Fruit fly (Drosophila melanogaster) whole organism, pupa: Measurements from ENCODE around the gene Vha100-2.

Source experiments
- CG10348 ChIP-seq: fragments of 200-800 bp; sonication (Bioruptor generic); IDR thresholded peaks from 2 replicates; pipeline ENCODE4 v1.3.6; 2022; ENCODE audit warnings: missing biosample characterization, missing genetic modification characterization
- CG12605 ChIP-seq: fragments of 200-800 bp; sonication (Bioruptor generic); IDR thresholded peaks from 2 replicates; pipeline ENCODE4 v1.3.6; 2022; ENCODE audit warnings: missing biosample characterization, missing genetic modification characterization
- CG13204 ChIP-seq: fragments of 200-800 bp; sonication (Bioruptor generic); optimal IDR thresholded peaks from 2 replicates; lab custom pipeline; 2018; ENCODE audit warnings: missing biosample characterization, mild to moderate bottlenecking, missing genetic modification characterization, moderate library complexity
- CG14655 ChIP-seq: fragments of 200-800 bp; sonication (Bioruptor generic); optimal IDR thresholded peaks from 3 replicates; lab custom pipeline; 2017; ENCODE audit warnings: mild to moderate bottlenecking, missing biosample characterization, missing genetic modification reagents, missing genetic modification characterization
- CG15710 ChIP-seq: fragments of 200-800 bp; sonication (Bioruptor generic); optimal IDR thresholded peaks from 2 replicates; lab custom pipeline; 2018; ENCODE audit warnings: missing biosample characterization, mild to moderate bottlenecking, missing genetic modification characterization, moderate library complexity
- CG17806 ChIP-seq: fragments of 200-800 bp; sonication (Bioruptor generic); optimal IDR thresholded peaks from 2 replicates; lab custom pipeline; 2018; ENCODE audit warnings: missing biosample characterization, mild to moderate bottlenecking, missing genetic modification characterization, moderate library complexity
- CG32121 ChIP-seq: fragments of 200-800 bp; sonication (Bioruptor generic); IDR thresholded peaks from 2 replicates; pipeline ENCODE4 v1.3.6; 2022; ENCODE audit warnings: missing biosample characterization, missing genetic modification characterization
- CG34367 ChIP-seq: fragments of 200-800 bp; sonication (Bioruptor generic); optimal IDR thresholded peaks from 2 replicates; lab custom pipeline; 2018; ENCODE audit warnings: missing biosample characterization, mild to moderate bottlenecking, missing genetic modification characterization
- CG4496 ChIP-seq: fragments of 200-800 bp; sonication (Bioruptor generic); IDR thresholded peaks from 3 replicates; pipeline ENCODE4 v1.3.6; 2022; ENCODE audit warnings: missing biosample characterization, missing genetic modification characterization
- CG8159 ChIP-seq: fragments of 200-800 bp; sonication (Bioruptor generic); optimal IDR thresholded peaks from 3 replicates; lab custom pipeline; 2018; ENCODE audit warnings: missing biosample characterization, mild to moderate bottlenecking, missing genetic modification characterization, moderate library complexity
- CG8301 ChIP-seq: fragments of 200-800 bp; sonication (Bioruptor generic); optimal IDR thresholded peaks from 2 replicates; lab custom pipeline; 2018; ENCODE audit warnings: missing biosample characterization, mild to moderate bottlenecking, missing genetic modification characterization
- CG9948 ChIP-seq: fragments of 200-800 bp; sonication (Bioruptor generic); optimal IDR thresholded peaks from 2 replicates; lab custom pipeline; 2018; ENCODE audit warnings: missing biosample characterization, mild to moderate bottlenecking, missing genetic modification characterization, moderate library complexity
- D1 ChIP-seq: fragments of 200-800 bp; sonication (Bioruptor generic); optimal IDR thresholded peaks from 2 replicates; lab custom pipeline; 2018; ENCODE audit warnings: missing biosample characterization, mild to moderate bottlenecking, missing genetic modification characterization, moderate library complexity
- EcR ChIP-seq: fragments of 200-800 bp; sonication (Bioruptor generic); optimal IDR thresholded peaks from 3 replicates; lab custom pipeline; 2019; ENCODE audit warnings: missing biosample characterization, missing genetic modification characterization, mild to moderate bottlenecking, moderate library complexity, missing genetic modification reagents
- Ets98B ChIP-seq: fragments of 200-800 bp; sonication (Bioruptor generic); IDR thresholded peaks from 2 replicates; pipeline ENCODE4 v1.3.6; 2022; ENCODE audit warnings: missing biosample characterization, missing genetic modification characterization
- Pif1A ChIP-seq: fragments of 200-800 bp; sonication (Bioruptor generic); optimal IDR thresholded peaks from 3 replicates; lab custom pipeline; 2016; ENCODE audit warnings: missing biosample characterization, missing genetic modification characterization
- Pif1B ChIP-seq: fragments of 200-800 bp; sonication (Bioruptor generic); optimal IDR thresholded peaks from 3 replicates; lab custom pipeline; 2016; ENCODE audit warnings: missing biosample characterization, missing genetic modification characterization
- Snoo ChIP-seq: fragments of 200-800 bp; sonication (Bioruptor generic); optimal IDR thresholded peaks from 3 replicates; lab custom pipeline; 2017; ENCODE audit warnings: missing biosample characterization, mild to moderate bottlenecking, missing genetic modification characterization, inconsistent platforms
- fd96Ca ChIP-seq: fragments of 200-800 bp; sonication (Bioruptor generic); IDR thresholded peaks from 3 replicates; pipeline ENCODE4 v1.3.6; 2022; ENCODE audit warnings: missing biosample characterization, missing genetic modification characterization
- gl ChIP-seq: fragments of 200-800 bp; sonication (Bioruptor generic); optimal IDR thresholded peaks from 2 replicates; lab custom pipeline; 2018; ENCODE audit warnings: missing biosample characterization, mild to moderate bottlenecking, missing genetic modification characterization
- rn ChIP-seq: fragments of 200-800 bp; sonication (Bioruptor generic); IDR thresholded peaks from 2 replicates; pipeline ENCODE4 v1.3.6; 2022; ENCODE audit warnings: missing biosample characterization, missing genetic modification characterization

The Vha100-2 gene

dm6 chr3R:18432905-18433304 lies 33.9 kb upstream of the Vha100-2 start:
- no peak for TF ChIP-seq CG4496 (GFP tag; lab: Robert Waterston, UW)
- TF ChIP-seq Pif1A (GFP tag; lab: Kevin White, UChicago), result no peak
- no peak for TF ChIP-seq CG15710 (tag; lab: Kevin White, UChicago)
- TF ChIP-seq CG17806 (tag; lab: Kevin White, UChicago), result no peak
- TF ChIP-seq D1 (tag; lab: Kevin White, UChicago), result no peak
- no peak for TF ChIP-seq CG9948 (tag; lab: Kevin White, UChicago)
- no peak for TF ChIP-seq EcR (GFP tag; lab: Kevin White, UChicago)
- no peak for TF ChIP-seq CG12605 (GFP tag; lab: Robert Waterston, UW)
- TF ChIP-seq Snoo, result no peak
- TF ChIP-seq CG32121 (GFP tag; lab: Robert Waterston, UW), result no peak
- TF ChIP-seq CG34367 (tag; lab: Kevin White, UChicago), result no peak

- TF ChIP-seq CG34367 (tag; lab: Kevin White, UChicago) (no peak), CG13204 (no peak), CG15710 (tag; lab: Kevin White, UChicago) (no peak), Ets98B (no peak), fd96Ca (no peak), Pif1B (GFP tag; lab: Kevin White, UChicago) (no peak), CG14655 (no peak), CG12605 (GFP tag; lab: Robert Waterston, UW) (no peak), gl (tag; lab: Kevin White, UChicago) (no peak), CG8159 (no peak), D1 (tag; lab: Kevin White, UChicago) (no peak), CG8301 (tag; lab: Kevin White, UChicago) (no peak), CG9948 (tag; lab: Kevin White, UChicago) (no peak), CG32121 (GFP tag; lab: Robert Waterston, UW) (no peak), CG4496 (GFP tag; lab: Robert Waterston, UW) (no peak)
These were observed 24.4 kb upstream of the Vha100-2 start for dm6 chr3R:18423352-18423751.

dm6 chr3R:18422446-18422845 lies 23.5 kb upstream of the Vha100-2 start:
- TF ChIP-seq Pif1B (GFP tag; lab: Kevin White, UChicago) (no peak), CG9948 (tag; lab: Kevin White, UChicago) (no peak), Pif1A (GFP tag; lab: Kevin White, UChicago) (no peak), CG10348 (no peak), Snoo (no peak), D1 (tag; lab: Kevin White, UChicago) (no peak), CG4496 (GFP tag; lab: Robert Waterston, UW) (no peak), fd96Ca (no peak), CG12605 (GFP tag; lab: Robert Waterston, UW) (no peak), CG17806 (tag; lab: Kevin White, UChicago) (no peak), CG13204 (no peak), CG32121 (GFP tag; lab: Robert Waterston, UW) (no peak), gl (tag; lab: Kevin White, UChicago) (no peak)

dm6 chr3R:18412279-18413214 lies 13.6 kb upstream of the Vha100-2 start, which contains the start of gene CG31122:
Gene CG31122, minus strand, starts transcription at chr3R:18412874.
- TF ChIP-seq CG32121 (GFP tag; lab: Robert Waterston, UW), result peak; percentile 44; the same call in 1 of the 2 replicates
- no peak for TF ChIP-seq Pif1A (GFP tag; lab: Kevin White, UChicago)
- no peak for TF ChIP-seq CG12605 (GFP tag; lab: Robert Waterston, UW)
- TF ChIP-seq CG10348, result no peak
- TF ChIP-seq CG8301 (tag; lab: Kevin White, UChicago), result peak; percentile 10
- TF ChIP-seq Ets98B, result peak; percentile 51
- peak; percentile 46; the same call in 1 of the 3 replicates for TF ChIP-seq CG4496 (GFP tag; lab: Robert Waterston, UW)
- no peak for TF ChIP-seq CG15710 (tag; lab: Kevin White, UChicago)

- no peak for TF ChIP-seq CG34367 (tag; lab: Kevin White, UChicago)
- no peak for TF ChIP-seq EcR (GFP tag; lab: Kevin White, UChicago)
- TF ChIP-seq CG9948 (tag; lab: Kevin White, UChicago), result no peak
- TF ChIP-seq, all 21 proteins: peak for 0
These were observed 12.3 kb upstream of the Vha100-2 start, which contains the start of gene CG10864 for dm6 chr3R:18411205-18411749. Gene CG10864, minus strand, starts transcription at chr3R:18411631.

- TF ChIP-seq Snoo, result peak; percentile 63
- TF ChIP-seq CG12605 (GFP tag; lab: Robert Waterston, UW), result no peak
- no peak for TF ChIP-seq CG13204
- TF ChIP-seq CG8159, result peak; percentile 52
- TF ChIP-seq Ets98B, result peak; percentile 58; the same call in 1 of the 2 replicates
- peak; percentile 7 for TF ChIP-seq CG9948 (tag; lab: Kevin White, UChicago)
- TF ChIP-seq CG17806 (tag; lab: Kevin White, UChicago), result peak; percentile 54
- peak; percentile 40; the same call in 1 of the 3 replicates for TF ChIP-seq fd96Ca
- TF ChIP-seq Pif1B (GFP tag; lab: Kevin White, UChicago), result peak; percentile 63
- peak; percentile 17 for TF ChIP-seq CG34367 (tag; lab: Kevin White, UChicago)
- peak; percentile 28 for TF ChIP-seq CG8301 (tag; lab: Kevin White, UChicago)
- TF ChIP-seq CG32121 (GFP tag; lab: Robert Waterston, UW), result peak; percentile 66; the same call in 1 of the 2 replicates
- no peak for TF ChIP-seq EcR (GFP tag; lab: Kevin White, UChicago)
- TF ChIP-seq D1 (tag; lab: Kevin White, UChicago), result no peak
- TF ChIP-seq CG4496 (GFP tag; lab: Robert Waterston, UW), result peak; percentile 68
- no peak for TF ChIP-seq CG14655
- no peak for TF ChIP-seq rn (GFP tag; lab: Robert Waterston, UW)
- TF ChIP-seq Pif1A (GFP tag; lab: Kevin White, UChicago), result no peak
- TF ChIP-seq gl (tag; lab: Kevin White, UChicago), result peak; percentile 2
- peak; percentile 62 for TF ChIP-seq CG15710 (tag; lab: Kevin White, UChicago)
These were observed 5.7 kb upstream of the Vha100-2 start, which contains the start of gene CG7685 for dm6 chr3R:18404713-18405112. Gene CG7685, plus strand, starts transcription at chr3R:18404940.
